Worm (Caenorhabditis elegans) whole organism, L4 larva: ENCODE measurements around the gene par-3.

ENCODE experiments used
- F10B5.3 ChIP-seq: sonication (generic microtip); optimal IDR thresholded peaks from 2 replicates; lab custom pipeline; 2016; ENCODE audit warnings: mild to moderate bottlenecking, missing genetic modification characterization, missing compliant biosample characterization
- F49E8.2 ChIP-seq: sonication (generic microtip); optimal IDR thresholded peaks from 2 replicates; lab custom pipeline; 2016; ENCODE audit warnings: missing compliant biosample characterization, mild to moderate bottlenecking, missing genetic modification characterization, borderline replicate concordance
- Y105C5A.15 ChIP-seq: fragments of 200-800 bp; sonication (Bioruptor generic); IDR thresholded peaks from 2 replicates; pipeline ENCODE4 v1.3.6; 2022; ENCODE audit warnings: missing genetic modification characterization, missing compliant biosample characterization
- Y48G9A.11 ChIP-seq: fragments of 200-800 bp; sonication (Bioruptor generic); IDR thresholded peaks from 2 replicates; pipeline ENCODE4 v1.3.6; 2022; ENCODE audit warnings: missing genetic modification reagents, missing genetic modification characterization, missing compliant biosample characterization
- arid-1 ChIP-seq: fragments of 200-800 bp; sonication (Bioruptor generic); conservative IDR thresholded peaks from 2 replicates; pipeline ENCODE4 v1.3.6; 2022; ENCODE audit warnings: missing genetic modification reagents, missing genetic modification characterization, missing compliant biosample characterization
- ceh-28 ChIP-seq: fragments of 150-350 bp; optimal IDR thresholded peaks from 2 replicates; lab custom pipeline; 2014; ENCODE audit warnings: missing biosample characterization, missing genetic modification reagents, missing genetic modification characterization
- ceh-62 ChIP-seq: sonication (generic microtip); optimal IDR thresholded peaks from 2 replicates; lab custom pipeline; 2017; ENCODE audit warnings: missing biosample characterization, missing genetic modification characterization
- dmd-6 ChIP-seq: fragments of 200-800 bp; sonication (Bioruptor generic); IDR thresholded peaks from 2 replicates; pipeline ENCODE4 v1.3.6; 2022; ENCODE audit warnings: missing genetic modification reagents, missing genetic modification characterization, missing compliant biosample characterization
- dpl-1 ChIP-seq: fragments of 150-350 bp; optimal IDR thresholded peaks from 2 replicates; lab custom pipeline; 2014; ENCODE audit warnings: missing biosample characterization, missing genetic modification reagents, missing genetic modification characterization
- duxl-1 ChIP-seq: sonication (generic microtip); optimal IDR thresholded peaks from 2 replicates; lab custom pipeline; 2016; ENCODE audit warnings: mild to moderate bottlenecking, missing genetic modification characterization, moderate library complexity, missing compliant biosample characterization; ENCODE audit not compliant: poor library complexity
- egl-27 ChIP-seq: sonication (generic microtip); optimal IDR thresholded peaks from 3 replicates; lab custom pipeline; 2017; ENCODE audit warnings: missing biosample characterization, missing genetic modification reagents, missing genetic modification characterization
- egl-43 ChIP-seq: fragments of 200-800 bp; sonication (Bioruptor generic); IDR thresholded peaks from 2 replicates; pipeline ENCODE4 v1.3.6; 2022; ENCODE audit warnings: missing genetic modification reagents, missing genetic modification characterization, missing compliant biosample characterization
- hlh-11 ChIP-seq: fragments of 200-800 bp; sonication (Bioruptor generic); optimal IDR thresholded peaks from 2 replicates; lab custom pipeline; 2018; ENCODE audit warnings: mild to moderate bottlenecking, missing genetic modification characterization, missing compliant biosample characterization
- hlh-30 ChIP-seq: sonication (generic microtip); optimal IDR thresholded peaks from 2 replicates; lab custom pipeline; 2017; ENCODE audit warnings: antibody characterized with exemption, mild to moderate bottlenecking, missing genetic modification characterization, missing compliant biosample characterization; ENCODE audit not compliant: insufficient read depth
- hmg-1.1 ChIP-seq: fragments of 200-800 bp; sonication (Bioruptor generic); IDR thresholded peaks from 2 replicates; pipeline ENCODE4 v1.3.6; 2022; ENCODE audit warnings: missing genetic modification reagents, missing genetic modification characterization, missing compliant biosample characterization
- jun-1 ChIP-seq: fragments of 150-350 bp; optimal IDR thresholded peaks from 2 replicates; lab custom pipeline; 2014; ENCODE audit warnings: missing biosample characterization, missing genetic modification reagents, missing genetic modification characterization
- lim-7 ChIP-seq: fragments of 200-800 bp; sonication (Bioruptor generic); IDR thresholded peaks from 2 replicates; pipeline ENCODE4 v1.3.6; 2022; ENCODE audit warnings: missing genetic modification characterization, missing compliant biosample characterization
- lin-38 ChIP-seq: fragments of 200-800 bp; sonication (Bioruptor generic); IDR thresholded peaks from 2 replicates; pipeline ENCODE4 v1.3.6; 2022; ENCODE audit warnings: missing genetic modification reagents, missing genetic modification characterization, missing compliant biosample characterization
- madf-9 ChIP-seq: fragments of 200-800 bp; sonication (Bioruptor generic); conservative IDR thresholded peaks from 2 replicates; pipeline ENCODE4 v1.3.6; 2022; ENCODE audit warnings: missing genetic modification reagents, missing genetic modification characterization, missing compliant biosample characterization
- mdl-1 ChIP-seq, 2 experiments: fragments of 150-350 bp in 1 of 2; sonication (generic microtip) in 1 of 2; optimal IDR thresholded peaks; 2 replicates each; lab custom pipeline; 2014 to 2017; ENCODE audit warnings: missing biosample characterization in 2 of 2, missing genetic modification characterization in 2 of 2
- mep-1 ChIP-seq: fragments of 150-350 bp; sonication (generic microtip); optimal IDR thresholded peaks from 3 replicates; lab custom pipeline; 2014; ENCODE audit warnings: missing biosample characterization, missing genetic modification characterization
- mes-2 ChIP-seq: sonication (generic microtip); optimal IDR thresholded peaks from 2 replicates; lab custom pipeline; 2016; ENCODE audit warnings: missing genotype, mild to moderate bottlenecking, missing genetic modification characterization, missing compliant biosample characterization; ENCODE audit not compliant: poor library complexity, severe bottlenecking
- mxl-3 ChIP-seq: fragments of 200-800 bp; sonication (Bioruptor generic); optimal IDR thresholded peaks from 2 replicates; lab custom pipeline; 2018; ENCODE audit warnings: mild to moderate bottlenecking, missing genetic modification characterization, missing compliant biosample characterization
- nhr-25 ChIP-seq: sonication (generic microtip); optimal IDR thresholded peaks from 2 replicates; lab custom pipeline; 2017; ENCODE audit warnings: missing genetic modification characterization, mild to moderate bottlenecking, missing compliant biosample characterization, antibody characterized with exemption, moderate library complexity, borderline replicate concordance; ENCODE audit not compliant: insufficient read depth
- nhr-28 ChIP-seq: fragments of 150-350 bp; optimal IDR thresholded peaks from 2 replicates; lab custom pipeline; 2014; ENCODE audit warnings: missing biosample characterization, missing genetic modification characterization
- nhr-48 ChIP-seq: sonication (generic microtip); optimal IDR thresholded peaks from 2 replicates; lab custom pipeline; 2016; ENCODE audit warnings: mild to moderate bottlenecking, missing genetic modification characterization, missing compliant biosample characterization
- nhr-6 ChIP-seq: fragments of 150-350 bp; optimal IDR thresholded peaks from 2 replicates; lab custom pipeline; 2014; ENCODE audit warnings: missing biosample characterization, missing genetic modification characterization
- nhr-77 ChIP-seq: fragments of 150-350 bp; optimal IDR thresholded peaks from 2 replicates; lab custom pipeline; 2014; ENCODE audit warnings: missing biosample characterization, missing genetic modification characterization
- spr-1 ChIP-seq: sonication (generic microtip); optimal IDR thresholded peaks from 2 replicates; lab custom pipeline; 2016; ENCODE audit warnings: mild to moderate bottlenecking, missing genetic modification characterization, missing compliant biosample characterization
- unc-62 ChIP-seq, 3 experiments: fragments of 150-350 bp in 1 of 3; sonication (generic microtip); optimal IDR thresholded peaks in 2 of 3; peaks in 1 of 3; 1 replicate in 1 of 3; 2 replicates in 2 of 3; lab custom pipeline; 2014 to 2017; ENCODE audit warnings: missing biosample characterization in 3 of 3, missing genetic modification characterization in 3 of 3, missing genetic modification reagents in 3 of 3, missing genotype in 1 of 3
- vab-7 ChIP-seq: fragments of 200-800 bp; sonication (Bioruptor generic); IDR thresholded peaks from 2 replicates; pipeline ENCODE4 v1.3.6; 2022; ENCODE audit warnings: missing genetic modification reagents, missing genetic modification characterization, missing compliant biosample characterization

par-3 gene

DNA sequence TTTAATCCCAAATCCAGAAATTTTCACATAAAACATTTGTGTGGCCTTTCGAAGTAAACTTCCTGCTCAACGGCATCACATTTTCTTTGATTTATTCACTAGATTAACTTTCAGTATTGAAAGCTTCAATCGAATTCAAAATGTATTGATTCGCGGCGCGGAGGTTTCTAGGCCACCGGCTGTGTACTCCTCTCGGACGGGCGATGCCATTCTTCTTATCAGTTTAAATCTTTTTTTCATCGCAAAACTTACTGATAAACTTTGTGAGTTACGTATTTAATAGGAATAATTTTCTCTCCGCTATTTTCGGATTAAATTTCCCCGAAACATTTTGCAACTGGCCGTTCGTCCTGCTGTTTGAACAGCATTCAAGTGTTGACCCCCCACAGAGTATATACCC, 57.9 kb downstream of the par-3 start (continued):
- TF ChIP-seq nhr-25 (tag; lab: Kevin White, UChicago) (no peak), ceh-28 (tag; lab: Kevin White, UChicago) (peak; percentile 17), spr-1 (tag; lab: Kevin White, UChicago) (no peak), mes-2 (tag; lab: Kevin White, UChicago) (peak; percentile 98), vab-7 (GFP tag; lab: Robert Waterston, UW) (0 out of 2 replicates have a peak, but pooled peaks have one; percentile 23), dmd-6 (GFP tag; lab: Robert Waterston, UW) (peak; percentile 86), mep-1 (tag; lab: Kevin White, UChicago) (peak; percentile 58), arid-1 (GFP tag; lab: Robert Waterston, UW) (peak; percentile 56; the same call in 1 of the 2 replicates), hlh-11 (tag; lab: Kevin White, UChicago) (peak; percentile 61), nhr-77 (tag; lab: Kevin White, UChicago) (peak; percentile 48), nhr-28 (tag; lab: Kevin White, UChicago) (peak; percentile 67), hlh-30 (peak; percentile 28), ceh-62 (tag; lab: Kevin White, UChicago) (no peak), duxl-1 (tag; lab: Kevin White, UChicago) (peak; percentile 82), unc-62 (GFP tag; optimal IDR thresholded peaks at IDR 0.05 in 1 of 2; lab: Kevin White, UChicago) (no peak), unc-62 (tag; optimal IDR thresholded peaks at IDR 0.05; lab: Kevin White, UChicago) (no peak), dpl-1 (peak; percentile 93), F49E8.2 (tag; lab: Kevin White, UChicago) (no peak), egl-43 (GFP tag; lab: Robert Waterston, UW) (no peak), nhr-48 (tag; lab: Kevin White, UChicago) (peak; percentile 63), nhr-6 (peak; percentile 11), mdl-1 (tag; optimal IDR thresholded peaks at IDR 0.05; lab: Kevin White, UChicago) (peak in 1 of 2 experiments; percentile 26), mxl-3 (GFP tag; lab: Kevin White, UChicago) (peak; percentile 13), jun-1 (no peak), hmg-1.1 (GFP tag; lab: Robert Waterston, UW) (peak; percentile 35; the same call in 1 of the 2 replicates), lin-38 (GFP tag; lab: Robert Waterston, UW) (peak; percentile 66), Y105C5A.15 (no peak), F10B5.3 (tag; lab: Kevin White, UChicago) (peak; percentile 7)

DNA sequence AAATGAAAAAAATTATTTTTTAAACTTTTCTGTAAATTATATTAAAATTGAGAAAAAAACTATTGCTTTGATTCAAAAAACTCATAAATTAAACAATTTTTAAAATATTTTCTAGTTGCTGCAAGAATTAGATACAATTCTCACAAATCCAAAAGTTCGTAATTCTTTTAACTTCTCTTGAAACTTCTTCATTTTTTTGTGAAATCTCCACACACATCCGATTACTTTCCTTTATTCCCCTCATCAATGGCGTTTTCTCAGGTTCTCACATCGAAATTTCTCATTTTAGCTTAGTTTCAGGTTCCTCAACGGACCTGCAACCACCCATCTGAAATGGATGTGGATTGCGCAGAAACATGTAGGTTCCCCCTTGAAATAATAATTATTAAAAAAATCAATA, 58.5 kb downstream of the par-3 start, which contains the start of gene wrm-1:
wrm-1 (plus strand) TSS at position 301 of the 400 bp plus-strand sequence.
- TF ChIP-seq nhr-77 (tag; lab: Kevin White, UChicago) (no peak), madf-9 (no peak), egl-27 (no peak), hlh-30 (no peak), lim-7 (GFP tag; lab: Robert Waterston, UW) (no peak), Y48G9A.11 (no peak)
